Worm (Caenorhabditis elegans): ENCODE measurements around the gene F22B3.10.

ce11 chrIV:11425442-11425841 lies 10.6 kb upstream of the F22B3.10 start, which contains the start of gene kin-4:
- TF ChIP-seq lsy-2 (tag; optimal IDR thresholded peaks at IDR 0.05) (no peak), ceh-82 (tag; optimal IDR thresholded peaks at IDR 0.05) (no peak), nhr-25 (tag; optimal IDR thresholded peaks at IDR 0.05) (no peak), nhr-12 (tag; optimal IDR thresholded peaks at IDR 0.05) (no peak), ztf-4 (tag; optimal IDR thresholded peaks at IDR 0.05) (no peak), ama-1 (optimal IDR thresholded peaks at IDR 0.05) (no peak), elt-3 (tag; optimal IDR thresholded peaks at IDR 0.05) (no peak)
